Fruit fly (Drosophila melanogaster): ENCODE measurements around the gene CG32191.
A peak's percentile ranks its signal among the peaks of the same experiment; 100 is the strongest.

Gene CG32191

DNA sequence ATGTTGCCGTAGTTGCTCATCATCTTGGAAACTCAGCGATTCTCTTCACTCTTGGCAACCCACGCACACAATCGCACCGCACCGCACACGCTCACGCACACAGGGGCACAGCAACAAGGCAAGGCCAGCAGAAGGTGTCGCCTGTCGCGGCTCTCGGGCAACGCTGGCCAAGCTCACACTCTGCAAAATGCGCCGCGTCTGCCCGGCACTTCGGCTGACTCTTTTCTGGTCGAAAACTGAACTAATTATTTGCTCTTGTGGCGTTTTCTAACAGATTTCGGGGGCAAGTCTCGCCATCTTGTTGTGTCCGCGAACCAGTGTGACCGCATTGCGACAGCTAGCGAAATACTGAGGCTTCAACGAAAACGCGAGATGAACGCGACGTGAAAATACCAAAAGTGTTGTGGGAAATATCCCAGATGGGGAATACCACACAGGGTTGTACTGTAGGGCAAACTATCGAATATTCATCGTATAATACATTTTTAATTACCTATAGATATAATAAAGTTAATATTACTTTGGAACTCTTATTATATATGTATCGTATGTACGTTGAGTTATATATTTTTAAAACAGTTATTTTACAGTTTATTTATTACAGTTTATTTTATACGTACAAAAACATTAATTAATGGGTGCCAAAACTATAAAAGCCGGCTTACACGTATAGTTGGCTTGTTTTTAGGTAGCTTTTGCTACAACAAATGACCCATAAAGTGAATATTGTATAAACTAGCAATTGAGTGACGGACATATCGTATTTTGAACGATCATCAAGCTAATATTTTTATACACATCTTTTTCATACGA lies 37.4 kb upstream of the CG32191 start, which contains the start of the genes MED19 and CG7430 (continued):
- TF ChIP-seq CG17359 (tag; optimal IDR thresholded peaks at IDR 0.05) (peak; percentile 12), Mrtf (GFP tag; IDR thresholded peaks at IDR 0.05) (no peak), Hmr (GFP tag; optimal IDR thresholded peaks at IDR 0.05) (peak; percentile 45), odd (GFP tag; optimal IDR thresholded peaks at IDR 0.05) (no peak), repo (GFP tag; optimal IDR thresholded peaks at IDR 0.05) (peak; percentile 28), CHES-1-like (GFP tag; optimal IDR thresholded peaks at IDR 0.05) (peak; percentile 63), bab2 (GFP tag; optimal IDR thresholded peaks at IDR 0.05) (no peak), CG2116 (GFP tag; optimal IDR thresholded peaks at IDR 0.05) (peak; percentile 99), CG4617 (GFP tag; optimal IDR thresholded peaks at IDR 0.05; ENCODE audit: borderline replicate concordance) (peak; percentile 79), nmo (GFP tag; optimal IDR thresholded peaks at IDR 0.05) (peak; percentile 45), salm (tag; optimal IDR thresholded peaks at IDR 0.05) (peak; percentile 28), Sry-δ (GFP tag; optimal IDR thresholded peaks at IDR 0.05) (peak; percentile 11), CG14710 (tag; optimal IDR thresholded peaks at IDR 0.05) (peak; percentile 59), Side (GFP tag; optimal IDR thresholded peaks at IDR 0.05) (no peak), HLH54F (GFP tag; optimal IDR thresholded peaks at IDR 0.05) (no peak), cwo (GFP tag; optimal IDR thresholded peaks at IDR 0.05) (no peak), CG12659 (GFP tag; optimal IDR thresholded peaks at IDR 0.05) (peak; percentile 73), CG32532 (GFP tag; IDR thresholded peaks at IDR 0.05) (no peak), Jarid2 (GFP tag; optimal IDR thresholded peaks at IDR 0.05) (peak; percentile 84), bsh (GFP tag; optimal IDR thresholded peaks at IDR 0.05) (peak; percentile 24 to 60), CG17328 (GFP tag; IDR thresholded peaks at IDR 0.05) (0 out of 2 replicates have a peak, but pooled peaks have one; percentile 7), row (GFP tag; IDR thresholded peaks at IDR 0.05) (peak; percentile 72), kni (GFP tag; optimal IDR thresholded peaks at IDR 0.05) (no peak), Sin3A (optimal IDR thresholded peaks at IDR 0.05) (peak; percentile 12), NfI (GFP tag; optimal IDR thresholded peaks at IDR 0.05) (peak; percentile 1), unpg (GFP tag; optimal IDR thresholded peaks at IDR 0.05) (peak; percentile 35), lola (GFP tag; optimal IDR thresholded peaks at IDR 0.05) (peak in 1 of 3 experiments; percentile 16), abd-A (tag; optimal IDR thresholded peaks at IDR 0.05) (no peak), bcd (GFP tag; optimal IDR thresholded peaks at IDR 0.05) (no peak), knrl (GFP tag; IDR thresholded peaks at IDR 0.05; ENCODE audit: partially characterized antibody) (peak; percentile 44; the same call in 2 of the 3 replicates), CrebB (tag; optimal IDR thresholded peaks at IDR 0.05) (peak; percentile 28), CG17385 (GFP tag; optimal IDR thresholded peaks at IDR 0.05) (no peak), CG17912 (GFP tag; optimal IDR thresholded peaks at IDR 0.05) (peak; percentile 31), CG7745 (tag; optimal IDR thresholded peaks at IDR 0.05) (peak; percentile 1), NFAT (GFP tag; IDR thresholded peaks at IDR 0.05) (peak; percentile 55), CG6854 (GFP tag; optimal IDR thresholded peaks at IDR 0.05) (peak; percentile 34), inv (GFP tag; IDR thresholded peaks at IDR 0.05; ENCODE audit: partially characterized antibody) (0 out of 2 replicates have a peak, but pooled peaks have one; percentile 11), GATAe (GFP tag; conservative IDR thresholded peaks at IDR 0.05) (no peak), CG34422 (GFP tag; IDR thresholded peaks at IDR 0.05) (peak; percentile 60; the same call in 1 of the 3 replicates), zen (tag; optimal IDR thresholded peaks at IDR 0.05) (peak; percentile 61), pzg (GFP tag; optimal IDR thresholded peaks at IDR 0.05) (peak; percentile 91), Mad (GFP tag; optimal IDR thresholded peaks at IDR 0.05) (no peak), cad (GFP tag; optimal IDR thresholded peaks at IDR 0.05) (no peak), CG31441 (GFP tag; IDR thresholded peaks at IDR 0.05) (peak; percentile 43), klu (GFP tag; IDR thresholded peaks at IDR 0.05) (no peak), lilli (GFP tag; optimal IDR thresholded peaks at IDR 0.05) (peak; percentile 6), CG16779 (GFP tag; IDR thresholded peaks at IDR 0.05) (no peak), CG10321 (GFP tag; IDR thresholded peaks at IDR 0.05) (no peak)

All from whole organism, embryonic.